Worm (Caenorhabditis elegans) whole organism, L4 larva: Measurements from ENCODE around the gene exos-1.

Experiments used
- D1046.2 ChIP-seq: fragments of 200-800 bp; sonication (Bioruptor generic); IDR thresholded peaks from 2 replicates; pipeline ENCODE4 v1.3.6; 2022; ENCODE audit warnings: missing genetic modification characterization, missing compliant biosample characterization
- F37D6.2 ChIP-seq: sonication (generic microtip); optimal IDR thresholded peaks from 2 replicates; lab custom pipeline; 2016; ENCODE audit warnings: mild to moderate bottlenecking, missing genetic modification characterization, missing compliant biosample characterization
- F49E8.2 ChIP-seq: sonication (generic microtip); optimal IDR thresholded peaks from 2 replicates; lab custom pipeline; 2016; ENCODE audit warnings: missing compliant biosample characterization, mild to moderate bottlenecking, missing genetic modification characterization, borderline replicate concordance
- T26A8.4 ChIP-seq: fragments of 200-800 bp; sonication (Bioruptor generic); IDR thresholded peaks from 2 replicates; pipeline ENCODE4 v1.3.6; 2022; ENCODE audit warnings: missing genetic modification characterization, missing compliant biosample characterization
- Y105C5A.15 ChIP-seq: fragments of 200-800 bp; sonication (Bioruptor generic); IDR thresholded peaks from 2 replicates; pipeline ENCODE4 v1.3.6; 2022; ENCODE audit warnings: missing genetic modification characterization, missing compliant biosample characterization
- Y5F2A.4 ChIP-seq: fragments of 200-800 bp; sonication (Bioruptor generic); optimal IDR thresholded peaks from 2 replicates; lab custom pipeline; 2018; ENCODE audit warnings: mild to moderate bottlenecking, missing genetic modification characterization, missing compliant biosample characterization
- Y75B8A.6 ChIP-seq: fragments of 200-800 bp; sonication (Bioruptor generic); IDR thresholded peaks from 2 replicates; pipeline ENCODE4 v1.3.6; 2022; ENCODE audit warnings: missing genetic modification reagents, missing genetic modification characterization, missing compliant biosample characterization
- ZK337.2 ChIP-seq: fragments of 200-800 bp; sonication (Bioruptor generic); IDR thresholded peaks from 2 replicates; pipeline ENCODE4 v1.3.6; 2022; ENCODE audit warnings: missing genetic modification reagents, missing genetic modification characterization, missing compliant biosample characterization
- ZK546.5 ChIP-seq, 2 experiments: sonication (generic microtip); optimal IDR thresholded peaks; 2 replicates each; lab custom pipeline; 2017; ENCODE audit warnings: missing biosample characterization in 2 of 2, missing genetic modification characterization in 2 of 2
- aha-1 ChIP-seq: fragments of 150-350 bp; peaks from one replicate; lab custom pipeline; 2014; ENCODE audit warnings: missing biosample characterization, missing genetic modification characterization
- aly-2 ChIP-seq: sonication (generic microtip); optimal IDR thresholded peaks from 2 replicates; lab custom pipeline; 2018; ENCODE audit warnings: missing biosample characterization, missing genetic modification characterization
- attf-4 ChIP-seq: sonication (generic microtip); optimal IDR thresholded peaks from 3 replicates; lab custom pipeline; 2017; ENCODE audit warnings: missing biosample characterization, missing genetic modification characterization
- daf-12 ChIP-seq: fragments of 150-350 bp; optimal IDR thresholded peaks from 2 replicates; lab custom pipeline; 2014; ENCODE audit warnings: missing biosample characterization, missing genetic modification reagents, missing genetic modification characterization
- daf-16 ChIP-seq, 3 experiments: sonication (generic microtip); optimal IDR thresholded peaks; 2 replicates each; lab custom pipeline; 2016 to 2017; ENCODE audit warnings: missing genetic modification characterization in 3 of 3, missing genetic modification reagents in 3 of 3, mild to moderate bottlenecking in 2 of 3, missing compliant biosample characterization in 2 of 3, missing biosample characterization in 1 of 3, moderate library complexity in 1 of 3
- dmd-6 ChIP-seq: fragments of 200-800 bp; sonication (Bioruptor generic); IDR thresholded peaks from 2 replicates; pipeline ENCODE4 v1.3.6; 2022; ENCODE audit warnings: missing genetic modification reagents, missing genetic modification characterization, missing compliant biosample characterization
- duxl-1 ChIP-seq: sonication (generic microtip); optimal IDR thresholded peaks from 2 replicates; lab custom pipeline; 2016; ENCODE audit warnings: mild to moderate bottlenecking, missing genetic modification characterization, moderate library complexity, missing compliant biosample characterization; ENCODE audit not compliant: poor library complexity
- dve-1 ChIP-seq: sonication (generic microtip); optimal IDR thresholded peaks from 2 replicates; lab custom pipeline; 2017; ENCODE audit warnings: antibody characterized with exemption, mild to moderate bottlenecking, missing genetic modification characterization, missing compliant biosample characterization; ENCODE audit not compliant: insufficient read depth
- hmg-1.1 ChIP-seq: fragments of 200-800 bp; sonication (Bioruptor generic); IDR thresholded peaks from 2 replicates; pipeline ENCODE4 v1.3.6; 2022; ENCODE audit warnings: missing genetic modification reagents, missing genetic modification characterization, missing compliant biosample characterization
- lin-13 ChIP-seq: fragments of 150-350 bp; optimal IDR thresholded peaks from 2 replicates; lab custom pipeline; 2014; ENCODE audit warnings: missing biosample characterization, missing genetic modification reagents, missing genetic modification characterization
- lin-38 ChIP-seq: fragments of 200-800 bp; sonication (Bioruptor generic); IDR thresholded peaks from 2 replicates; pipeline ENCODE4 v1.3.6; 2022; ENCODE audit warnings: missing genetic modification reagents, missing genetic modification characterization, missing compliant biosample characterization
- lsy-2 ChIP-seq, 2 experiments: fragments of 150-350 bp in 1 of 2; sonication (generic microtip) in 1 of 2; optimal IDR thresholded peaks; 2 replicates each; lab custom pipeline; 2014 to 2017; ENCODE audit warnings: missing biosample characterization in 2 of 2, missing genetic modification characterization in 2 of 2
- madf-5 ChIP-seq, 2 experiments: fragments of 200-800 bp; sonication (Bioruptor generic); IDR thresholded peaks; 2 replicates each; pipeline ENCODE4 v1.3.6; 2022; ENCODE audit warnings: missing compliant biosample characterization in 2 of 2, missing genetic modification characterization in 2 of 2
- madf-9 ChIP-seq: fragments of 200-800 bp; sonication (Bioruptor generic); conservative IDR thresholded peaks from 2 replicates; pipeline ENCODE4 v1.3.6; 2022; ENCODE audit warnings: missing genetic modification reagents, missing genetic modification characterization, missing compliant biosample characterization
- mdt-29 ChIP-seq: fragments of 200-800 bp; sonication (Bioruptor generic); IDR thresholded peaks from 2 replicates; pipeline ENCODE4 v1.3.6; 2022; ENCODE audit warnings: missing genetic modification reagents, missing genetic modification characterization, missing compliant biosample characterization
- mep-1 ChIP-seq: fragments of 150-350 bp; sonication (generic microtip); optimal IDR thresholded peaks from 3 replicates; lab custom pipeline; 2014; ENCODE audit warnings: missing biosample characterization, missing genetic modification characterization
- mes-2 ChIP-seq: sonication (generic microtip); optimal IDR thresholded peaks from 2 replicates; lab custom pipeline; 2016; ENCODE audit warnings: missing genotype, mild to moderate bottlenecking, missing genetic modification characterization, missing compliant biosample characterization; ENCODE audit not compliant: poor library complexity, severe bottlenecking
- mxl-3 ChIP-seq: fragments of 200-800 bp; sonication (Bioruptor generic); optimal IDR thresholded peaks from 2 replicates; lab custom pipeline; 2018; ENCODE audit warnings: mild to moderate bottlenecking, missing genetic modification characterization, missing compliant biosample characterization
- nhr-10 ChIP-seq: fragments of 150-350 bp; optimal IDR thresholded peaks from 2 replicates; lab custom pipeline; 2014; ENCODE audit warnings: missing biosample characterization, missing genetic modification characterization
- nhr-111 ChIP-seq: fragments of 200-800 bp; sonication (Bioruptor generic); optimal IDR thresholded peaks from 2 replicates; lab custom pipeline; 2018; ENCODE audit warnings: mild to moderate bottlenecking, missing genetic modification characterization, missing compliant biosample characterization
- nhr-237 ChIP-seq: sonication (generic microtip); optimal IDR thresholded peaks from 2 replicates; lab custom pipeline; 2017; ENCODE audit warnings: missing biosample characterization, missing genetic modification characterization
- nhr-41 ChIP-seq: fragments of 200-800 bp; sonication (Bioruptor generic); IDR thresholded peaks from 2 replicates; pipeline ENCODE4 v1.3.6; 2022; ENCODE audit warnings: missing genetic modification reagents, missing genetic modification characterization, missing compliant biosample characterization
- nhr-48 ChIP-seq: sonication (generic microtip); optimal IDR thresholded peaks from 2 replicates; lab custom pipeline; 2016; ENCODE audit warnings: mild to moderate bottlenecking, missing genetic modification characterization, missing compliant biosample characterization
- nhr-6 ChIP-seq: fragments of 150-350 bp; optimal IDR thresholded peaks from 2 replicates; lab custom pipeline; 2014; ENCODE audit warnings: missing biosample characterization, missing genetic modification characterization
- nhr-77 ChIP-seq: fragments of 150-350 bp; optimal IDR thresholded peaks from 2 replicates; lab custom pipeline; 2014; ENCODE audit warnings: missing biosample characterization, missing genetic modification characterization
- pqm-1 ChIP-seq: sonication (generic microtip); optimal IDR thresholded peaks from 2 replicates; lab custom pipeline; 2017; ENCODE audit warnings: missing biosample characterization, missing genetic modification characterization
- rbr-2 ChIP-seq: sonication (generic microtip); optimal IDR thresholded peaks from 2 replicates; lab custom pipeline; 2016; ENCODE audit warnings: missing genotype, missing genetic modification characterization, missing compliant biosample characterization
- set-16 ChIP-seq: fragments of 200-800 bp; sonication (Bioruptor generic); IDR thresholded peaks from 2 replicates; pipeline ENCODE4 v1.3.6; 2022; ENCODE audit warnings: missing genetic modification reagents, missing genetic modification characterization, missing compliant biosample characterization
- skn-1 ChIP-seq: fragments of 150-350 bp; optimal IDR thresholded peaks from 2 replicates; lab custom pipeline; 2014; ENCODE audit warnings: missing biosample characterization, missing genetic modification characterization
- snpc-1.2 ChIP-seq: fragments of 200-800 bp; sonication (Bioruptor generic); IDR thresholded peaks from 2 replicates; pipeline ENCODE4 v1.3.6; 2022; ENCODE audit warnings: missing genetic modification reagents, missing genetic modification characterization, missing compliant biosample characterization
- spr-1 ChIP-seq: sonication (generic microtip); optimal IDR thresholded peaks from 2 replicates; lab custom pipeline; 2016; ENCODE audit warnings: mild to moderate bottlenecking, missing genetic modification characterization, missing compliant biosample characterization
- spr-3 ChIP-seq: fragments of 200-800 bp; sonication (Bioruptor generic); optimal IDR thresholded peaks from 2 replicates; lab custom pipeline; 2018; ENCODE audit warnings: mild to moderate bottlenecking, missing genetic modification characterization, missing compliant biosample characterization
- tag-97 ChIP-seq: fragments of 200-800 bp; sonication (Bioruptor generic); IDR thresholded peaks from 2 replicates; pipeline ENCODE4 v1.3.6; 2022; ENCODE audit warnings: missing genetic modification characterization, missing compliant biosample characterization
- unc-130 ChIP-seq: sonication (generic microtip); optimal IDR thresholded peaks from 2 replicates; lab custom pipeline; 2016; ENCODE audit warnings: missing genetic modification reagents, missing genetic modification characterization, missing compliant biosample characterization
- unc-39 ChIP-seq: sonication (generic microtip); optimal IDR thresholded peaks from 2 replicates; lab custom pipeline; 2017; ENCODE audit warnings: missing biosample characterization, missing genetic modification characterization
- unc-62 ChIP-seq, 3 experiments: fragments of 150-350 bp in 1 of 3; sonication (generic microtip); optimal IDR thresholded peaks in 2 of 3; peaks in 1 of 3; 1 replicate in 1 of 3; 2 replicates in 2 of 3; lab custom pipeline; 2014 to 2017; ENCODE audit warnings: missing biosample characterization in 3 of 3, missing genetic modification characterization in 3 of 3, missing genetic modification reagents in 3 of 3, missing genotype in 1 of 3
- zip-2 ChIP-seq: fragments of 150-350 bp; optimal IDR thresholded peaks from 2 replicates; lab custom pipeline; 2014; ENCODE audit warnings: missing biosample characterization, missing genetic modification characterization
- ztf-7 ChIP-seq: fragments of 150-350 bp; optimal IDR thresholded peaks from 2 replicates; lab custom pipeline; 2014; ENCODE audit warnings: missing biosample characterization, missing genetic modification characterization

Gene exos-1

DNA sequence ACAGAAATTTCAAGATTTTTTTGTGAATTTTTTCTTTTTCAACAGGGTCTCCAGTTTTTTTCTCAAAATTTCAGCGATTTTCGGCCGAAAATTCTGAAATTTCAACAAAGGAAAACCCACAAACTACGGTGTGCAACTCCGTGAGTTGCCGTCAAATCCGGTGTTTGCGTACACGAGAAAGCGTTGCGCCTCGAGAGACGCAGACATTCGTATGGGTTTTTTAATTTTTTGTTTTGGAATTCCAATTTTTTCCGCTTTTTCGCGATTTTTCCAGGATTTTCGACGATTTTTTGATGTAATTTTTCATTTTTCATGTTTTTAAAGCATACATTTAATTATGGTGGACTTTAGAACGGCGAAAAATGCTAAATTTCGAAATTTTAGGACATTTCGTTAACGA lies 27.3 kb downstream of the exos-1 start (continued):
- peak; percentile 73 for TF ChIP-seq unc-130
- 0 out of 2 replicates have a peak, but pooled peaks have one; percentile 45 for TF ChIP-seq ZK337.2 (GFP tag; lab: Robert Waterston, UW)
- TF ChIP-seq mxl-3 (GFP tag; lab: Kevin White, UChicago), result no peak
- peak; percentile 66 for TF ChIP-seq lin-13
- no peak for TF ChIP-seq skn-1
- peak; percentile 86 for TF ChIP-seq dve-1 (tag; lab: Kevin White, UChicago)
- no peak for TF ChIP-seq spr-3 (GFP tag; lab: Kevin White, UChicago)
- no peak for TF ChIP-seq zip-2 (tag; lab: Kevin White, UChicago)
- TF ChIP-seq nhr-77 (tag; lab: Kevin White, UChicago), result peak; percentile 75
- TF ChIP-seq daf-16 (GFP tag; optimal IDR thresholded peaks at IDR 0.05; lab: Kevin White, UChicago), result no peak
- peak; percentile 27 for TF ChIP-seq daf-16 (tag; optimal IDR thresholded peaks at IDR 0.05; lab: Kevin White, UChicago)
- TF ChIP-seq dmd-6 (GFP tag; lab: Robert Waterston, UW), result peak; percentile 41
- no peak for TF ChIP-seq nhr-48
- no peak for TF ChIP-seq nhr-41 (GFP tag; lab: Robert Waterston, UW)
- TF ChIP-seq aly-2 (tag; lab: Kevin White, UChicago), result no peak
- peak; percentile 65 for TF ChIP-seq snpc-1.2 (GFP tag; lab: Robert Waterston, UW)
- TF ChIP-seq unc-62 (GFP tag; optimal IDR thresholded peaks at IDR 0.05 in 1 of 2; lab: Kevin White, UChicago), result peak in 1 of 2 experiments; percentile 97
- TF ChIP-seq unc-62 (tag; optimal IDR thresholded peaks at IDR 0.05; lab: Kevin White, UChicago), result no peak
- TF ChIP-seq hmg-1.1 (GFP tag; lab: Robert Waterston, UW), result peak; percentile 71
- peak; percentile 27 for TF ChIP-seq spr-1 (tag; lab: Kevin White, UChicago)
- TF ChIP-seq nhr-10 (tag; lab: Kevin White, UChicago), result no peak

DNA sequence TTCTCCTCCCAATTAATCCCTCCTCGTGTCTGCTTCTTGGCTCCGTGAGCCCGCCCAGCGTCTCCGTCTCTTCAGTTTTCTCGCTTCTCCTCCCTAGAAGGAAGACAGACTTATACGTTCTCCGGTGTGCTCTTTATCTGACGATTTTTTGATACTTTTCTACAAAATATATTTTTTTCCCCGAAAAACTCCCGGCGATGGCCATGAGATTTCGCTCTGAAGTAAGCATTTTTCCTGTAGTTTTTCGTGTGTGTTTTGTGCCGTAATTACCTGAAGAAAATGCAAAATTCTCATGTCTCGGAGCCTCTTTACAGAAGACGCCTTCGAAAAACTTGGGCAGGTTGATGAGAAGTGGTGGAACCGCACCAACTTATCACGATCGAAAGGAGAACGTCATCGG lies 27.8 kb downstream of the exos-1 start, which contains the start of gene spat-2:
Gene spat-2 (plus strand): TSS at position 301 of the 400 bp plus-strand sequence.
- TF ChIP-seq D1046.2 (GFP tag; lab: Robert Waterston, UW), result 0 out of 2 replicates have a peak, but pooled peaks have one; percentile 6
- TF ChIP-seq mep-1, result no peak
- no peak for TF ChIP-seq daf-12 (tag; lab: Kevin White, UChicago)
- TF ChIP-seq Y105C5A.15 (GFP tag; lab: Robert Waterston, UW), result no peak
- no peak for TF ChIP-seq mes-2 (tag; lab: Kevin White, UChicago)
- no peak for TF ChIP-seq lin-38 (GFP tag; lab: Robert Waterston, UW)
- no peak for TF ChIP-seq Y75B8A.6 (GFP tag; lab: Robert Waterston, UW)
- no peak for TF ChIP-seq duxl-1 (tag; lab: Kevin White, UChicago)
- no peak for TF ChIP-seq lsy-2 (tag; optimal IDR thresholded peaks at IDR 0.05; lab: Kevin White, UChicago)
- peak; percentile 24 for TF ChIP-seq aha-1 (tag; lab: Kevin White, UChicago)
- no peak for TF ChIP-seq nhr-6
- no peak for TF ChIP-seq T26A8.4 (GFP tag; lab: Robert Waterston, UW)
- no peak for TF ChIP-seq dmd-6 (GFP tag; lab: Robert Waterston, UW)
- no peak for TF ChIP-seq Y5F2A.4 (GFP tag; lab: Kevin White, UChicago)
- TF ChIP-seq mdt-29 (GFP tag; lab: Robert Waterston, UW), result no peak
- TF ChIP-seq madf-9, result no peak
- no peak for TF ChIP-seq aly-2 (tag; lab: Kevin White, UChicago)

DNA sequence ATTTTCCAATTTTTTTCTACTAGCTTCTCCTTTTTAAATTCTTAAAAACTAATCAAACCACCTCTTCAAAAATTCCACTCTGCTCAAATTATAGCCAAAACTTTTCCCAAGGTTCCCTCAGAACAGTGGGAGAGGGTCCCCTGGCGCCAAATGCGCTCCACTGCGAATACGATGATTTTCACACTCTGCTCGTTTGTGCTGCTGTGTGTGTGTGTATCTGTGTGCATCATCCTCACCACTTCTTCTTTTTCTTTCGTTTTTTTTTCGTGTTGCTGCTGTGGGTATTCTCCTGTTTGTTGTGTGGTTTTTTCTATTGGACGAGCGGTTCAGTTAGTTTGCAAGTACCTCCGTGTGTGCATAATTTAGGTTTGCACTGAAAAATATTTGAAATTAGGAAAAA lies 30.4 kb downstream of the exos-1 start:
- TF ChIP-seq nhr-77 (tag; lab: Kevin White, UChicago) (no peak), nhr-41 (GFP tag; lab: Robert Waterston, UW) (no peak), nhr-237 (tag; lab: Kevin White, UChicago) (no peak), aly-2 (tag; lab: Kevin White, UChicago) (no peak), nhr-111 (GFP tag; lab: Kevin White, UChicago) (no peak), F49E8.2 (tag; lab: Kevin White, UChicago) (no peak), skn-1 (no peak), rbr-2 (peak; percentile 35), mxl-3 (GFP tag; lab: Kevin White, UChicago) (no peak), F37D6.2 (tag; lab: Kevin White, UChicago) (no peak), madf-5 (GFP tag; IDR thresholded peaks at IDR 0.05; lab: Robert Waterston, UW) (no peak), dve-1 (tag; lab: Kevin White, UChicago) (peak; percentile 14), tag-97 (GFP tag; lab: Robert Waterston, UW) (no peak), T26A8.4 (GFP tag; lab: Robert Waterston, UW) (no peak), set-16 (no peak), nhr-48 (no peak), pqm-1 (tag; lab: Kevin White, UChicago) (no peak), ZK546.5 (tag; optimal IDR thresholded peaks at IDR 0.05; lab: Kevin White, UChicago) (no peak), ztf-7 (tag; lab: Kevin White, UChicago) (no peak), attf-4 (no peak), unc-39 (tag; lab: Kevin White, UChicago) (no peak)
